Worm (Caenorhabditis elegans) whole organism, mixed stage, embryonic: ENCODE measurements around the gene mnk-1.

ENCODE experiments used
- M03D4.4 ChIP-seq: sonication (generic microtip); optimal IDR thresholded peaks from 2 replicates; lab custom pipeline; 2017; ENCODE audit warnings: mild to moderate bottlenecking, missing genetic modification characterization, missing compliant biosample characterization
- bed-3 ChIP-seq: fragments of 200-800 bp; sonication (Bioruptor generic); optimal IDR thresholded peaks from 3 replicates; lab custom pipeline; 2018; ENCODE audit warnings: mild to moderate bottlenecking, missing genetic modification characterization, moderate library complexity, missing compliant biosample characterization
- blmp-1 ChIP-seq: fragments of 150-350 bp; optimal IDR thresholded peaks from 2 replicates; lab custom pipeline; 2014; ENCODE audit warnings: missing biosample characterization, missing genetic modification characterization
- ceh-39 ChIP-seq: fragments of 150-350 bp; optimal IDR thresholded peaks from 2 replicates; lab custom pipeline; 2014; ENCODE audit warnings: missing biosample characterization, missing genetic modification characterization
- ceh-43 ChIP-seq: fragments of 200-800 bp; sonication (Bioruptor generic); optimal IDR thresholded peaks from 2 replicates; lab custom pipeline; 2018; ENCODE audit warnings: mild to moderate bottlenecking, missing genetic modification characterization, moderate library complexity, missing compliant biosample characterization
- ceh-83 ChIP-seq: fragments of 200-800 bp; sonication (Bioruptor generic); optimal IDR thresholded peaks from 2 replicates; lab custom pipeline; 2018; ENCODE audit warnings: mild to moderate bottlenecking, missing genetic modification characterization, missing compliant biosample characterization
- ces-1 ChIP-seq: fragments of 150-350 bp; optimal IDR thresholded peaks from 2 replicates; lab custom pipeline; 2014; ENCODE audit warnings: missing biosample characterization, missing genetic modification reagents, missing genetic modification characterization
- cnd-1 ChIP-seq: fragments of 200-800 bp; sonication (Bioruptor generic); optimal IDR thresholded peaks from 2 replicates; lab custom pipeline; 2018; ENCODE audit warnings: mild to moderate bottlenecking, missing genetic modification characterization, missing compliant biosample characterization
- drap-1 ChIP-seq: fragments of 200-800 bp; sonication (Bioruptor generic); optimal IDR thresholded peaks from 3 replicates; lab custom pipeline; 2018; ENCODE audit warnings: mild to moderate bottlenecking, missing genetic modification characterization, missing compliant biosample characterization
- elt-1 ChIP-seq: sonication (generic microtip); optimal IDR thresholded peaks from 2 replicates; lab custom pipeline; 2017; ENCODE audit warnings: missing genetic modification characterization, mild to moderate bottlenecking, missing compliant biosample characterization, antibody characterized with exemption, moderate library complexity, borderline replicate concordance; ENCODE audit not compliant: insufficient read depth
- elt-3 ChIP-seq: fragments of 150-350 bp; optimal IDR thresholded peaks from 2 replicates; lab custom pipeline; 2014; ENCODE audit warnings: missing biosample characterization, missing genetic modification characterization
- ham-2 ChIP-seq: fragments of 200-800 bp; sonication (Bioruptor generic); optimal IDR thresholded peaks from 2 replicates; lab custom pipeline; 2018; ENCODE audit warnings: mild to moderate bottlenecking, missing genetic modification characterization, missing compliant biosample characterization
- hlh-1 ChIP-seq: fragments of 150-350 bp; optimal IDR thresholded peaks from 2 replicates; lab custom pipeline; 2014; ENCODE audit warnings: missing biosample characterization, missing genetic modification reagents, missing genetic modification characterization
- lin-32 ChIP-seq: fragments of 200-800 bp; sonication (Bioruptor generic); optimal IDR thresholded peaks from 2 replicates; lab custom pipeline; 2018; ENCODE audit warnings: mild to moderate bottlenecking, missing genetic modification characterization, missing compliant biosample characterization
- lsy-2 ChIP-seq: fragments of 150-350 bp; optimal IDR thresholded peaks from 2 replicates; lab custom pipeline; 2014; ENCODE audit warnings: missing biosample characterization, missing genetic modification characterization
- mab-5 ChIP-seq: fragments of 150-350 bp; optimal IDR thresholded peaks from 2 replicates; lab custom pipeline; 2014; ENCODE audit warnings: missing biosample characterization, missing genetic modification characterization
- mep-1 ChIP-seq: fragments of 150-350 bp; optimal IDR thresholded peaks from 2 replicates; lab custom pipeline; 2017; ENCODE audit warnings: missing biosample characterization, missing genetic modification reagents, missing genetic modification characterization, inconsistent platforms
- mls-2 ChIP-seq: sonication (generic microtip); optimal IDR thresholded peaks from 2 replicates; lab custom pipeline; 2016; ENCODE audit warnings: mild to moderate bottlenecking, missing genetic modification characterization, moderate library complexity, missing compliant biosample characterization
- nhr-12 ChIP-seq: fragments of 150-350 bp; optimal IDR thresholded peaks from 2 replicates; lab custom pipeline; 2014; ENCODE audit warnings: missing biosample characterization, missing genetic modification characterization
- nhr-2 ChIP-seq: fragments of 150-350 bp; optimal IDR thresholded peaks from 2 replicates; lab custom pipeline; 2014; ENCODE audit warnings: missing biosample characterization, missing genetic modification characterization
- nhr-28 ChIP-seq: fragments of 150-350 bp; optimal IDR thresholded peaks from 2 replicates; lab custom pipeline; 2014; ENCODE audit warnings: missing biosample characterization, missing genetic modification characterization
- nhr-76 ChIP-seq: sonication (generic microtip); optimal IDR thresholded peaks from 2 replicates; lab custom pipeline; 2017; ENCODE audit warnings: missing biosample characterization, missing genetic modification characterization
- pha-4 ChIP-seq: fragments of 150-350 bp; optimal IDR thresholded peaks from 2 replicates; lab custom pipeline; 2018; ENCODE audit warnings: missing biosample characterization, missing genetic modification reagents, missing genetic modification characterization
- sem-2 ChIP-seq: fragments of 200-800 bp; sonication (Bioruptor generic); optimal IDR thresholded peaks from 2 replicates; lab custom pipeline; 2018; ENCODE audit warnings: mild to moderate bottlenecking, missing genetic modification characterization, missing compliant biosample characterization
- snpc-4 ChIP-seq: fragments of 150-350 bp; optimal IDR thresholded peaks from 2 replicates; lab custom pipeline; 2014; ENCODE audit warnings: missing biosample characterization, missing genetic modification characterization
- sptf-1 ChIP-seq: sonication (generic microtip); optimal IDR thresholded peaks from 2 replicates; lab custom pipeline; 2017; ENCODE audit warnings: mild to moderate bottlenecking, missing genetic modification characterization, moderate library complexity, missing compliant biosample characterization
- tbx-8 ChIP-seq: fragments of 200-800 bp; sonication (Bioruptor generic); optimal IDR thresholded peaks from 2 replicates; lab custom pipeline; 2018; ENCODE audit warnings: mild to moderate bottlenecking, missing genetic modification characterization, moderate library complexity, missing compliant biosample characterization
- unc-120 ChIP-seq: sonication (generic microtip); optimal IDR thresholded peaks from 2 replicates; lab custom pipeline; 2017; ENCODE audit warnings: missing genetic modification characterization, missing compliant biosample characterization; ENCODE audit not compliant: poor library complexity, severe bottlenecking
- unc-39 ChIP-seq: fragments of 150-350 bp; optimal IDR thresholded peaks from 2 replicates; lab custom pipeline; 2014; ENCODE audit warnings: missing biosample characterization, missing genetic modification characterization
- unc-62 ChIP-seq: fragments of 150-350 bp; optimal IDR thresholded peaks from 2 replicates; lab custom pipeline; 2014; ENCODE audit warnings: missing biosample characterization, missing genetic modification reagents, missing genetic modification characterization
- zip-8 ChIP-seq: fragments of 150-350 bp; optimal IDR thresholded peaks from 2 replicates; lab custom pipeline; 2014; ENCODE audit warnings: missing biosample characterization, missing genetic modification characterization
- ztf-11 ChIP-seq: fragments of 150-350 bp; optimal IDR thresholded peaks from 2 replicates; lab custom pipeline; 2014; ENCODE audit warnings: missing biosample characterization, missing genetic modification characterization

Gene mnk-1

ce11 chrII:10554972-10555371 lies at the start of gene mnk-1:
mnk-1 (minus strand) TSS chrII:10555044.
- TF ChIP-seq mab-5 (tag; lab: Kevin White, UChicago), result no peak
- TF ChIP-seq lin-32 (GFP tag; lab: Kevin White, UChicago), result no peak
- TF ChIP-seq nhr-12, result no peak
- no peak for TF ChIP-seq blmp-1
- TF ChIP-seq nhr-2 (tag; lab: Kevin White, UChicago), result no peak
- TF ChIP-seq ztf-11, result no peak

DNA sequence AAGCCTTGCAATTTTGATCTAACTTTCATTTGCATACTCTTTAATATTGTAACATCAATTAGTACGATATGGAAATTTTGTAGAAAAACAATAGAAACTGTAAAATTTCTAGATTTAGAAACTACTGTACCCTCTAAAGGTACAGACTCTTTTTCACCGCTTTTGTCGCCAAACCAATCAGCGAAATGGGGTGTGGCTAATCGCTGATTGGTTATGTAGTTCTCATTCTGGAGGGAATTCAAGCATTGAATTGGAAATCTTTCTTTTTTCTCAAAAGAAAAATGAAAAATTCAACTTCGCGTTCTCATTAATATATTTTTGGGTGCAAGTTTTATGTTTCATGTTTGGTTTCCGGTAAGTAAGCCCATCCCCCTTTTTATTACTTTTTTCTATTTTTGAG lies 48.7 kb upstream of the mnk-1 start:
- TF ChIP-seq sptf-1 (tag; lab: Kevin White, UChicago) (no peak), lsy-2 (no peak), ces-1 (no peak), nhr-12 (no peak), bed-3 (GFP tag; lab: Kevin White, UChicago) (no peak), nhr-28 (tag; lab: Kevin White, UChicago) (no peak), ham-2 (GFP tag; lab: Kevin White, UChicago) (no peak), ceh-43 (GFP tag; lab: Kevin White, UChicago) (no peak), unc-39 (tag; lab: Kevin White, UChicago) (no peak), mep-1 (tag; lab: Kevin White, UChicago) (no peak)
- TF ChIP-seq, all 35 proteins: peak for 0

DNA sequence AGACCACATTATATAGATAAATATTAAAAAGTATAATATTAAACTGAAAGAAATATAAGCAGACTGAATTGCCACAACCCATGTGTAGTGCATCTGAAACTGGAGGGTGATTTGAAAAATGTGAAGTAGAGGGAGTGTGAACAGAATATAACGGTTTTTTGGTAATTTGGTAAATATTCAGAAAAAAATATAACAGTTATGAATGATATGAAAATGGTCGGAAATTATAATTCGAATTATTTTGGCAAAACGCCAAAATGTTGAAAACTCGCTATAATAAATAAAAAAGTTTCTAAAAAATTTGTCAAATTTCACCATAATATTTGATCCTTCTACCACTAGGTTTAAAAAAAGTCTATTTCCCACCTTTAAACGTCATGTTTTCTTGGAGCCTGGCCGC lies 47.3 kb upstream of the mnk-1 start, which contains the start of gene srv-2:
TSS of gene srv-2 (minus strand) at position 101 of the 400 bp plus-strand sequence.
- TF ChIP-seq ztf-11, result no peak
- no peak for TF ChIP-seq ces-1
- TF ChIP-seq elt-1, result no peak
- TF ChIP-seq pha-4 (tag; lab: Kevin White, UChicago), result no peak
- TF ChIP-seq lin-32 (GFP tag; lab: Kevin White, UChicago), result no peak
- no peak for TF ChIP-seq hlh-1
- TF ChIP-seq sem-2, result no peak
- TF ChIP-seq sptf-1 (tag; lab: Kevin White, UChicago), result no peak
- no peak for TF ChIP-seq unc-62
- TF ChIP-seq drap-1, result no peak
- no peak for TF ChIP-seq unc-120 (tag; lab: Kevin White, UChicago)
- no peak for TF ChIP-seq ham-2 (GFP tag; lab: Kevin White, UChicago)
- no peak for TF ChIP-seq M03D4.4 (tag; lab: Kevin White, UChicago)
- TF ChIP-seq ceh-83 (GFP tag; lab: Kevin White, UChicago), result no peak
- no peak for TF ChIP-seq tbx-8 (GFP tag; lab: Kevin White, UChicago)

DNA sequence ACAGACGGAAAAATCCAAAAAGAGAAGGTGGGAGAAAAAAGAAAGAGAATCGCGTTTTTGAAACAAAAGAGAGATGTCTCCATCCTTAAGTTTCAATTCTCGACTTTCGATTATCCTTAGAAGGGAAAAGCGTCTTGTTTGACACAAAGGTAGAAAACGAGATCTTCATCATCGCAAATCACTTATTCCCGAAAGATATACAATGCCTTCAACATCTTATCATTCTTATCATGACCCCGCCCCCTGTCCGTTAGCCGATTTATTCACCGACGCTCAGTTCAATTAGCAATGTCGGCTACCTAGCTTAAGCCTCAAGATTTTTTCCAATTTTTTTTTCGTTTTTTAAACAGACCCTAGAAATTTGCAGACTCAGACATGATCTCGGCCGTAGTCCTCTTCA lies 44.1 kb upstream of the mnk-1 start, which contains the start of gene C14A4.9:
TSS of gene C14A4.9 (plus strand) at position 368 of the 400 bp plus-strand sequence.
- no peak for TF ChIP-seq nhr-28 (tag; lab: Kevin White, UChicago)
- peak; percentile 79 for TF ChIP-seq elt-3 (tag; lab: Kevin White, UChicago)
- TF ChIP-seq, all 35 proteins: peak for 1

ce11 chrII:10598039-10598438 lies 43.2 kb upstream of the mnk-1 start, which contains the start of gene C14A4.8:
C14A4.8 (minus strand) TSS chrII:10598139.
- TF ChIP-seq lsy-2 (no peak), snpc-4 (tag; lab: Kevin White, UChicago) (no peak), mep-1 (tag; lab: Kevin White, UChicago) (no peak), mab-5 (tag; lab: Kevin White, UChicago) (no peak), zip-8 (tag; lab: Kevin White, UChicago) (no peak), ceh-39 (tag; lab: Kevin White, UChicago) (no peak), lin-32 (GFP tag; lab: Kevin White, UChicago) (no peak), bed-3 (GFP tag; lab: Kevin White, UChicago) (no peak), M03D4.4 (tag; lab: Kevin White, UChicago) (no peak), ceh-83 (GFP tag; lab: Kevin White, UChicago) (no peak), elt-3 (tag; lab: Kevin White, UChicago) (no peak), drap-1 (no peak), ztf-11 (no peak), cnd-1 (tag; lab: Kevin White, UChicago) (no peak), nhr-12 (no peak), blmp-1 (no peak), sptf-1 (tag; lab: Kevin White, UChicago) (no peak)
- TF ChIP-seq, all 35 proteins: peak for 0

DNA sequence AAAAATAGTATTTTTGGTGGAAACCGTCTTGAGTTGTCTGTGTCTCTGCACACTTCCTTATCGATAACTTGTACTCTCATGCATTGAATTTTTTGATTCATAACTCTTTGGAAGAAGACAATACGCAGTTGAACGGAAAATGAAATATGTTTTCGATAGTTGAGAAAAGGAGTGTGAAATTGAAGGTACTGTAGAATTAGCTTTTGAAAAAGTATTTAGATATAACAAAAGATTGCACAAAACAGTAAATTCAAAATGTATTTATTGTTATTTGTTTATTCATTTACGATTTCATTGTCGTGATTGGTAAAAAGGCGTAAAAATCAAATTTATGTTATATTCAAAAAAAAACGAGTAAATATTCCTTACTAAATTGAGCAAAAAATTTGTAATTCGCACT lies 41.6 kb upstream of the mnk-1 start, which contains the start of gene C14A4.7:
TSS of gene C14A4.7 (minus strand) at position 101 of the 400 bp plus-strand sequence.
- TF ChIP-seq nhr-12 (no peak), ceh-83 (GFP tag; lab: Kevin White, UChicago) (no peak), unc-39 (tag; lab: Kevin White, UChicago) (no peak), sem-2 (no peak), zip-8 (tag; lab: Kevin White, UChicago) (no peak), ces-1 (no peak), unc-62 (no peak), lin-32 (GFP tag; lab: Kevin White, UChicago) (no peak), mls-2 (tag; lab: Kevin White, UChicago) (no peak), ceh-39 (tag; lab: Kevin White, UChicago) (no peak), nhr-76 (tag; lab: Kevin White, UChicago) (no peak), sptf-1 (tag; lab: Kevin White, UChicago) (no peak), nhr-28 (tag; lab: Kevin White, UChicago) (no peak), drap-1 (no peak), elt-3 (tag; lab: Kevin White, UChicago) (no peak), tbx-8 (GFP tag; lab: Kevin White, UChicago) (no peak)
